Worm (Caenorhabditis elegans): ENCODE data around the gene T01D3.3.

T01D3.3 gene

DNA sequence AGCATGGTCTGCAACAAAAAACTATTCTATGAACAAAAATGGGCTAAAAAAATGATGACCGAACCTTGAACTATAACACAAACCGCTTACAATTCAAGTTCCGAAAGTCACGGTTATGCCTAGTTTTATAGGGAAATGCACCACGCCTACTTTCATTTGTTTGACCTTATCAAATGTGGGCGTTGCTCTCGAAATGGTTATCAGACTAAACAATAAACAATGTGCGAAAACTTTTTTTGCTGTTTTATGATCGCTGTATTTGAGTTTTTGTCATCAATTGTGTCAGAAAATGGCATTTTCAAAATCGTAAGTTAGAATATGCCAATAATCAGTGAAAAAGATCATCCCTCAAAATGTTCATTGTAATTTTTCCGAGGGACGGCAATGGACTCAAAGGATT is 32.1 kb downstream of the T01D3.3 start, which contains the start of gene F35E12.6:
Gene F35E12.6 (minus strand): TSS at position 101 of the 400 bp plus-strand sequence.
- TF ChIP-seq unc-62 (GFP tag; optimal IDR thresholded peaks at IDR 0.05 in 1 of 2) (peak in 1 of 2 experiments; percentile 66), unc-62 (tag; optimal IDR thresholded peaks at IDR 0.05) (no peak), lsy-2 (tag; optimal IDR thresholded peaks at IDR 0.05) (no peak), dve-1 (tag; optimal IDR thresholded peaks at IDR 0.05; ENCODE audit: insufficient read depth) (peak; percentile 2), nhr-102 (tag; optimal IDR thresholded peaks at IDR 0.05) (no peak), nhr-48 (tag; optimal IDR thresholded peaks at IDR 0.05) (no peak), ztf-7 (tag; optimal IDR thresholded peaks at IDR 0.05) (no peak), dmd-9 (GFP tag; IDR thresholded peaks at IDR 0.05) (no peak), ceh-32 (tag; optimal IDR thresholded peaks at IDR 0.05; ENCODE audit: poor library complexity) (no peak), mdt-29 (GFP tag; IDR thresholded peaks at IDR 0.05) (no peak), hif-1 (tag; optimal IDR thresholded peaks at IDR 0.05) (no peak), skn-1 (tag; optimal IDR thresholded peaks at IDR 0.05) (no peak), arid-1 (GFP tag; conservative IDR thresholded peaks at IDR 0.05) (no peak), pqm-1 (tag; optimal IDR thresholded peaks at IDR 0.05) (peak; percentile 15), zip-2 (tag; optimal IDR thresholded peaks at IDR 0.05) (no peak), daf-16 (GFP tag; optimal IDR thresholded peaks at IDR 0.05) (no peak), daf-16 (tag; optimal IDR thresholded peaks at IDR 0.05) (peak; percentile 36), nhr-11 (tag; optimal IDR thresholded peaks at IDR 0.05) (no peak), D1046.2 (GFP tag; IDR thresholded peaks at IDR 0.05) (no peak), nhr-77 (tag; optimal IDR thresholded peaks at IDR 0.05) (no peak), tra-1 (GFP tag; IDR thresholded peaks at IDR 0.05) (no peak)

DNA sequence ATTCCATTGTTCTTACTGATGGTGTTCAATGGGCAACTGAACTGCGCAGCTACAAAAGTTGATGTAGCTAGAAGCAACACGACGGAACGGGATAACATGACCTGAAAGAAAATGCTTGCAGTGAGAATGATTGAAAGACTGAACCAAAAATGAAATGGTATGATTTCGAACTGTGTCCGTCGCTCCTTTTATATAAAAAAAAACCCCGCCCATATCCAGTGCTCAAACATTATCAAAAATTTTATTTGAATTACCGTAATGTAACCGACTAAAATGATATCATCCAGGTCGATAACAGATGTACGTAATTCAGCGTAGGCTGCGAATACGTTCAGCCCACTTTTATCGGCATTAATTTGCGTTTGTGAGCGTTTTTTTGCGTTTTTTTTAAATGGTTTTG is 34.3 kb downstream of the T01D3.3 start, which contains the start of gene irg-5:
Gene irg-5 (minus strand): TSS at position 101 of the 400 bp plus-strand sequence.
- TF ChIP-seq unc-62 (GFP tag; optimal IDR thresholded peaks at IDR 0.05 in 1 of 2), result peak in 1 of 2 experiments; percentile 50
- no peak for TF ChIP-seq unc-62 (tag; optimal IDR thresholded peaks at IDR 0.05)
- TF ChIP-seq F26F4.8 (GFP tag; conservative IDR thresholded peaks at IDR 0.05), result no peak

DNA sequence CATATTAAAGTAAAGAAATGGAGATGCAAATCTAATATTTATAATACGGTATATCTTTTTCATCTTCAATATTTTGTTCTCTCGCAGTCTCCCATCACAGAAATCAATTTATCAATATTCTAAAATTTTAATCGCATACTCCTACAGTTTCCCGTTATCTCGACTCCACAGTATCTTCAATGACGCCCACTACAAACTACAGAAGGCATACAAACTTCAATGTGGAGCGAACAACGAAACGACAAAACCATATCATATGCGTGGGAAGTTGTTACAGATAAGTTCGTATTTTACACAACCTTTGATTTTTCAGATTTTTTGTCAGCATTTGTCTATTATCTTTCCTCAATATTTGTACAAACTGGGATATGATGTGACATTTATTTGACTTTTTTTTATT is 35.8 kb downstream of the T01D3.3 start:
- TF ChIP-seq sdz-12 (GFP tag; optimal IDR thresholded peaks at IDR 0.05) (no peak), unc-39 (tag; optimal IDR thresholded peaks at IDR 0.05) (no peak), dve-1 (tag; optimal IDR thresholded peaks at IDR 0.05; ENCODE audit: insufficient read depth) (peak; percentile 81), ceh-82 (tag; optimal IDR thresholded peaks at IDR 0.05) (no peak), nhr-48 (tag; optimal IDR thresholded peaks at IDR 0.05) (no peak), nhr-111 (GFP tag; optimal IDR thresholded peaks at IDR 0.05) (no peak), daf-16 (GFP tag; optimal IDR thresholded peaks at IDR 0.05) (no peak), daf-16 (tag; optimal IDR thresholded peaks at IDR 0.05) (peak; percentile 67), nhr-11 (tag; optimal IDR thresholded peaks at IDR 0.05) (no peak), dmd-8 (GFP tag; IDR thresholded peaks at IDR 0.05) (no peak), dmd-6 (GFP tag; IDR thresholded peaks at IDR 0.05) (peak; percentile 38; the same call in 1 of the 2 replicates), ces-1 (GFP tag; optimal IDR thresholded peaks at IDR 0.05) (no peak), zip-11 (GFP tag; IDR thresholded peaks at IDR 0.05) (no peak), attf-4 (tag; optimal IDR thresholded peaks at IDR 0.05) (no peak), pqm-1 (tag; optimal IDR thresholded peaks at IDR 0.05) (peak; percentile 72), lin-1 (GFP tag; IDR thresholded peaks at IDR 0.05) (no peak), nhr-102 (tag; optimal IDR thresholded peaks at IDR 0.05) (peak; percentile 0), hlh-11 (tag; optimal IDR thresholded peaks at IDR 0.05) (peak; percentile 30), nhr-28 (tag; optimal IDR thresholded peaks at IDR 0.05) (peak; percentile 94)

DNA sequence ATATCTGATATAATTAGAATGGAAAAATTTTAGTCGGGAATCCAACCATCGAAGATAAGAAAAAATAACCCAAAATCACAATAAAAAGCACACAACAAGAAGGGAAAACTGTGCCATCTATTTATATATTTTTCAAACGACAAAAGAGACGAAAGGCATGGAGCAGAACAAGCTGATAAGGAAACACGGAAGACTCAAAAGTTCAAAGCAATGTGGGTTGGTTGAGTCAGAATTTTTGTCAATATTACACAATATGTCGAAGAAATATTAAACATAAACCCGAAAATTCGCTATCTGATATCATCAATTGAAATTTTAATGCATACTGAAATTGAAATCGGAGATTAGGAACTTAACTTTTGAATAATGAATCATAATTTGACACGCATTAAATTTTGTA is 40.8 kb downstream of the T01D3.3 start, which contains the start of gene F35E12.9:
Gene F35E12.9 (minus strand): TSS at position 227 of the 400 bp plus-strand sequence.
- TF ChIP-seq pqm-1 (tag; optimal IDR thresholded peaks at IDR 0.05) (peak; percentile 98), php-3 (GFP tag; IDR thresholded peaks at IDR 0.05) (peak; percentile 78), ces-1 (GFP tag; optimal IDR thresholded peaks at IDR 0.05) (no peak), mep-1 (tag; optimal IDR thresholded peaks at IDR 0.05) (peak; percentile 23), nhr-6 (tag; optimal IDR thresholded peaks at IDR 0.05) (peak; percentile 45), dve-1 (tag; optimal IDR thresholded peaks at IDR 0.05; ENCODE audit: insufficient read depth) (peak; percentile 87), aha-1 (tag) (peak; percentile 85), nhr-28 (tag; optimal IDR thresholded peaks at IDR 0.05) (peak; percentile 83), hlh-11 (tag; optimal IDR thresholded peaks at IDR 0.05) (peak; percentile 59), ceh-62 (tag; optimal IDR thresholded peaks at IDR 0.05) (no peak), daf-16 (GFP tag; optimal IDR thresholded peaks at IDR 0.05) (no peak), daf-16 (tag; optimal IDR thresholded peaks at IDR 0.05) (peak; percentile 85), nhr-102 (tag; optimal IDR thresholded peaks at IDR 0.05) (peak; percentile 24), T26A8.4 (GFP tag; IDR thresholded peaks at IDR 0.05) (no peak), nhr-48 (tag; optimal IDR thresholded peaks at IDR 0.05) (peak; percentile 33), zip-2 (tag; optimal IDR thresholded peaks at IDR 0.05) (peak; percentile 16), dmd-6 (GFP tag; IDR thresholded peaks at IDR 0.05) (peak; percentile 81), madf-5 (GFP tag; IDR thresholded peaks at IDR 0.05) (no peak), nhr-77 (tag; optimal IDR thresholded peaks at IDR 0.05) (peak; percentile 35), spr-3 (GFP tag; optimal IDR thresholded peaks at IDR 0.05) (no peak)

All from whole organism, L4 larva.